Worm (Caenorhabditis elegans) whole organism, young adult: ENCODE measurements around the gene srh-136.

Experiments used
- K11D2.4 ChIP-seq: fragments of 200-800 bp; sonication (Bioruptor generic); IDR thresholded peaks from 2 replicates; pipeline ENCODE4 v1.3.6; 2022; ENCODE audit warnings: missing genetic modification reagents, missing genetic modification characterization, missing compliant biosample characterization
- cebp-2 ChIP-seq: fragments of 200-800 bp; sonication (Bioruptor generic); IDR thresholded peaks from 2 replicates; pipeline ENCODE4 v1.3.6; 2022; ENCODE audit warnings: missing genetic modification characterization, missing compliant biosample characterization
- dpl-1 ChIP-seq: fragments of 150-350 bp; optimal IDR thresholded peaks from 2 replicates; lab custom pipeline; 2014; ENCODE audit warnings: missing biosample characterization, missing genetic modification reagents, missing genetic modification characterization
- rpc-1 ChIP-seq, 2 experiments: fragments of 150-350 bp in 1 of 2; sonication (generic microtip) in 1 of 2; optimal IDR thresholded peaks; 2 replicates each; lab custom pipeline; 2014 to 2018; ENCODE audit warnings: missing biosample characterization in 1 of 2, missing genetic modification characterization in 1 of 2, missing genetic modification reagents in 1 of 2, missing genotype in 1 of 2
- sdz-38 ChIP-seq: sonication (generic microtip); optimal IDR thresholded peaks from 2 replicates; lab custom pipeline; 2016; ENCODE audit warnings: missing genotype, missing genetic modification characterization, missing compliant biosample characterization
- unc-62 ChIP-seq: fragments of 150-350 bp; optimal IDR thresholded peaks from 2 replicates; lab custom pipeline; 2014; ENCODE audit warnings: missing biosample characterization, missing genetic modification reagents, missing genetic modification characterization
- ztf-6 ChIP-seq: fragments of 200-800 bp; sonication (Bioruptor generic); IDR thresholded peaks from 2 replicates; pipeline ENCODE4 v1.3.6; 2022; ENCODE audit warnings: missing genetic modification reagents, missing genetic modification characterization, missing compliant biosample characterization

ce11 chrV:16540657-16541056 is 43.3 kb upstream of the srh-136 start:
- no peak for TF ChIP-seq rpc-1 (optimal IDR thresholded peaks at IDR 0.05; lab: Kevin White, UChicago)
- no peak for TF ChIP-seq rpc-1 (tag; optimal IDR thresholded peaks at IDR 0.05; lab: Kevin White, UChicago)
- TF ChIP-seq cebp-2 (GFP tag; lab: Robert Waterston, UW) = no peak
- TF ChIP-seq unc-62 (GFP tag; lab: Kevin White, UChicago) = no peak
- no peak for TF ChIP-seq sdz-38
- TF ChIP-seq dpl-1 = no peak
- no peak for TF ChIP-seq ztf-6 (GFP tag; lab: Robert Waterston, UW)
- no peak for TF ChIP-seq K11D2.4
